Worm (Caenorhabditis elegans) whole organism, L2 larva: ENCODE measurements around the gene F14D7.18.

Experiments used
- C34F6.9 ChIP-seq: fragments of 150-350 bp; optimal IDR thresholded peaks from 2 replicates; lab custom pipeline; 2014; ENCODE audit warnings: missing biosample characterization, missing genetic modification characterization
- Y55F3AM.14 ChIP-seq: fragments of 200-800 bp; sonication (Bioruptor generic); optimal IDR thresholded peaks from 2 replicates; lab custom pipeline; 2018; ENCODE audit warnings: mild to moderate bottlenecking, missing genetic modification characterization, missing compliant biosample characterization
- ZK546.5 ChIP-seq: sonication (generic microtip); optimal IDR thresholded peaks from 2 replicates; lab custom pipeline; 2017; ENCODE audit warnings: missing biosample characterization, missing genetic modification characterization
- ceh-16 ChIP-seq: fragments of 150-350 bp; optimal IDR thresholded peaks from 2 replicates; lab custom pipeline; 2014; ENCODE audit warnings: missing biosample characterization, missing genetic modification characterization
- ceh-82 ChIP-seq: fragments of 150-350 bp; optimal IDR thresholded peaks from 2 replicates; lab custom pipeline; 2014; ENCODE audit warnings: missing biosample characterization, missing genetic modification characterization
- crh-2 ChIP-seq: sonication (generic microtip); optimal IDR thresholded peaks from 2 replicates; lab custom pipeline; 2017; ENCODE audit warnings: missing biosample characterization, missing genetic modification characterization
- dmd-4 ChIP-seq: sonication (generic microtip); optimal IDR thresholded peaks from 2 replicates; lab custom pipeline; 2017; ENCODE audit warnings: missing biosample characterization, missing genetic modification characterization
- egl-27 ChIP-seq: sonication (generic microtip); optimal IDR thresholded peaks from 3 replicates; lab custom pipeline; 2017; ENCODE audit warnings: missing biosample characterization, missing genetic modification reagents, missing genetic modification characterization
- elt-1 ChIP-seq: fragments of 150-350 bp; optimal IDR thresholded peaks from 2 replicates; lab custom pipeline; 2014; ENCODE audit warnings: missing biosample characterization, missing genetic modification characterization
- elt-3 ChIP-seq: sonication (generic microtip); optimal IDR thresholded peaks from 2 replicates; lab custom pipeline; 2017; ENCODE audit warnings: missing biosample characterization, missing genetic modification characterization
- fos-1 ChIP-seq: fragments of 150-350 bp; optimal IDR thresholded peaks from 2 replicates; lab custom pipeline; 2014; ENCODE audit warnings: missing biosample characterization, missing genetic modification characterization
- lin-39 ChIP-seq: fragments of 150-350 bp; optimal IDR thresholded peaks from 2 replicates; lab custom pipeline; 2014; ENCODE audit warnings: missing biosample characterization, missing genetic modification reagents, missing genetic modification characterization
- mab-5 ChIP-seq: fragments of 150-350 bp; optimal IDR thresholded peaks from 2 replicates; lab custom pipeline; 2014; ENCODE audit warnings: missing biosample characterization, missing genetic modification characterization
- mbf-1 ChIP-seq: sonication (generic microtip); optimal IDR thresholded peaks from 2 replicates; lab custom pipeline; 2017; ENCODE audit warnings: missing biosample characterization, missing genetic modification characterization
- mdl-1 ChIP-seq, 2 experiments: fragments of 150-350 bp in 1 of 2; sonication (generic microtip) in 1 of 2; optimal IDR thresholded peaks; 2 replicates each; lab custom pipeline; 2017; ENCODE audit warnings: missing biosample characterization in 2 of 2, missing genetic modification characterization in 2 of 2
- nhr-10 ChIP-seq: sonication (generic microtip); optimal IDR thresholded peaks from 2 replicates; lab custom pipeline; 2017; ENCODE audit warnings: missing biosample characterization, missing genetic modification characterization
- nhr-11 ChIP-seq: fragments of 150-350 bp; optimal IDR thresholded peaks from 2 replicates; lab custom pipeline; 2014; ENCODE audit warnings: missing biosample characterization, missing genetic modification characterization
- nhr-129 ChIP-seq: fragments of 150-350 bp; optimal IDR thresholded peaks from 2 replicates; lab custom pipeline; 2014; ENCODE audit warnings: missing biosample characterization, missing genetic modification characterization
- nhr-23 ChIP-seq: fragments of 150-350 bp; optimal IDR thresholded peaks from 2 replicates; lab custom pipeline; 2014; ENCODE audit warnings: missing biosample characterization, missing genetic modification reagents, missing genetic modification characterization
- nhr-237 ChIP-seq: fragments of 150-350 bp; optimal IDR thresholded peaks from 2 replicates; lab custom pipeline; 2014; ENCODE audit warnings: missing biosample characterization, missing genetic modification characterization
- nhr-25 ChIP-seq: fragments of 150-350 bp; sonication (generic microtip); optimal IDR thresholded peaks from 3 replicates; lab custom pipeline; 2014; ENCODE audit warnings: missing biosample characterization, missing genetic modification characterization
- nhr-6 ChIP-seq: fragments of 150-350 bp; optimal IDR thresholded peaks from 2 replicates; lab custom pipeline; 2014; ENCODE audit warnings: missing biosample characterization, missing genetic modification characterization
- nhr-77 ChIP-seq: fragments of 150-350 bp; optimal IDR thresholded peaks from 2 replicates; lab custom pipeline; 2014; ENCODE audit warnings: missing biosample characterization, missing genetic modification characterization
- sem-4 ChIP-seq: fragments of 150-350 bp; optimal IDR thresholded peaks from 2 replicates; lab custom pipeline; 2014; ENCODE audit warnings: missing biosample characterization, missing genetic modification reagents, missing genetic modification characterization
- sma-9 ChIP-seq, 2 experiments: fragments of 150-350 bp in 1 of 2; sonication (generic microtip) in 1 of 2; optimal IDR thresholded peaks; 2 replicates each; lab custom pipeline; 2014 to 2016; ENCODE audit warnings: missing genetic modification characterization in 2 of 2, mild to moderate bottlenecking in 1 of 2, missing biosample characterization in 1 of 2, missing compliant biosample characterization in 1 of 2, missing genetic modification reagents in 1 of 2, moderate library complexity in 1 of 2
- unc-39 ChIP-seq: fragments of 150-350 bp; optimal IDR thresholded peaks from 2 replicates; lab custom pipeline; 2014; ENCODE audit warnings: missing biosample characterization, missing genetic modification characterization
- unc-55 ChIP-seq: fragments of 150-350 bp; sonication (generic microtip); optimal IDR thresholded peaks from 3 replicates; lab custom pipeline; 2014; ENCODE audit warnings: missing biosample characterization, missing genetic modification reagents, missing genetic modification characterization
- unc-62 ChIP-seq: fragments of 150-350 bp; optimal IDR thresholded peaks from 2 replicates; lab custom pipeline; 2014; ENCODE audit warnings: missing biosample characterization, missing genetic modification reagents, missing genetic modification characterization
- zag-1 ChIP-seq: fragments of 150-350 bp; optimal IDR thresholded peaks from 2 replicates; lab custom pipeline; 2014; ENCODE audit warnings: missing biosample characterization, missing genetic modification characterization
- ztf-1 ChIP-seq: fragments of 200-800 bp; sonication (Bioruptor generic); conservative IDR thresholded peaks from 2 replicates; pipeline ENCODE4 v1.3.6; 2022; ENCODE audit warnings: missing genetic modification characterization, missing compliant biosample characterization
- ztf-11 ChIP-seq: sonication (generic microtip); optimal IDR thresholded peaks from 2 replicates; lab custom pipeline; 2017; ENCODE audit warnings: missing biosample characterization, missing genetic modification characterization

The F14D7.18 gene

ce11 chrV:14322743-14323142, 32.2 kb upstream of the F14D7.18 start, which contains the start of gene F47B8.3 (continued):
- TF ChIP-seq sma-9 (GFP tag; optimal IDR thresholded peaks at IDR 0.05; lab: Kevin White, UChicago), result peak; percentile 27
- no peak for TF ChIP-seq sma-9 (tag; optimal IDR thresholded peaks at IDR 0.05; lab: Kevin White, UChicago)

ce11 chrV:14320730-14321319, 30.3 kb upstream of the F14D7.18 start:
- no peak for TF ChIP-seq fos-1 (tag; lab: Kevin White, UChicago)
- TF ChIP-seq egl-27 (tag; lab: Kevin White, UChicago), result no peak
- TF ChIP-seq unc-55 (GFP tag; lab: Kevin White, UChicago), result no peak
- peak; percentile 11 for TF ChIP-seq Y55F3AM.14 (GFP tag; lab: Kevin White, UChicago)
- TF ChIP-seq ztf-11, result no peak

- no peak for TF ChIP-seq nhr-25 (tag; lab: Kevin White, UChicago)
- TF ChIP-seq sma-9 (GFP tag; optimal IDR thresholded peaks at IDR 0.05; lab: Kevin White, UChicago), result no peak
- TF ChIP-seq sma-9 (tag; optimal IDR thresholded peaks at IDR 0.05; lab: Kevin White, UChicago), result no peak
- no peak for TF ChIP-seq zag-1 (tag; lab: Kevin White, UChicago)
- no peak for TF ChIP-seq dmd-4 (tag; lab: Kevin White, UChicago)
These were observed 29.7 kb upstream of the F14D7.18 start, which contains the start of gene F47B8.14 for ce11 chrV:14320246-14320645. Gene F47B8.14, plus strand, starts transcription at chrV:14320546.

ce11 chrV:14319101-14319781, 28.7 kb upstream of the F14D7.18 start, which contains the start of gene F47B8.13:
Gene F47B8.13, minus strand, starts transcription at chrV:14319731.
- TF ChIP-seq nhr-6 (tag; lab: Kevin White, UChicago), result no peak
- no peak for TF ChIP-seq elt-1 (tag; lab: Kevin White, UChicago)
- no peak for TF ChIP-seq ztf-1 (GFP tag; lab: Robert Waterston, UW)
- no peak for TF ChIP-seq nhr-237 (tag; lab: Kevin White, UChicago)
- no peak for TF ChIP-seq unc-55 (GFP tag; lab: Kevin White, UChicago)
- no peak for TF ChIP-seq zag-1 (tag; lab: Kevin White, UChicago)
- no peak for TF ChIP-seq mbf-1 (tag; lab: Kevin White, UChicago)
- TF ChIP-seq nhr-77 (tag; lab: Kevin White, UChicago), result no peak
- no peak for TF ChIP-seq mab-5
- TF ChIP-seq ceh-82 (tag; lab: Kevin White, UChicago), result no peak
- TF ChIP-seq ZK546.5 (tag; lab: Kevin White, UChicago), result no peak
- TF ChIP-seq nhr-25 (tag; lab: Kevin White, UChicago), result no peak
- no peak for TF ChIP-seq unc-39 (tag; lab: Kevin White, UChicago)
- TF ChIP-seq C34F6.9 (tag; lab: Kevin White, UChicago), result no peak
- no peak for TF ChIP-seq ceh-16 (tag; lab: Kevin White, UChicago)
- TF ChIP-seq Y55F3AM.14 (GFP tag; lab: Kevin White, UChicago), result no peak
- TF ChIP-seq crh-2 (tag; lab: Kevin White, UChicago), result no peak
- no peak for TF ChIP-seq egl-27 (tag; lab: Kevin White, UChicago)
- TF ChIP-seq lin-39 (tag; lab: Kevin White, UChicago), result no peak

- TF ChIP-seq nhr-11 (tag; lab: Kevin White, UChicago), result no peak
- TF ChIP-seq nhr-6 (tag; lab: Kevin White, UChicago), result no peak
These were observed 27.1 kb upstream of the F14D7.18 start for ce11 chrV:14317621-14318020.

- TF ChIP-seq unc-55 (GFP tag; lab: Kevin White, UChicago) (peak; percentile 19), elt-3 (tag; lab: Kevin White, UChicago) (no peak), unc-39 (tag; lab: Kevin White, UChicago) (no peak), nhr-129 (peak; percentile 40), C34F6.9 (tag; lab: Kevin White, UChicago) (peak; percentile 7), mdl-1 (tag; optimal IDR thresholded peaks at IDR 0.05; lab: Kevin White, UChicago) (no peak)
These were observed 26.7 kb upstream of the F14D7.18 start for ce11 chrV:14317204-14317603.

ce11 chrV:14316525-14316924, 26.0 kb upstream of the F14D7.18 start, which contains the start of gene F47B8.2:
Gene F47B8.2, minus strand, starts transcription at chrV:14316625.
- TF ChIP-seq sem-4 (tag; lab: Kevin White, UChicago) (no peak), elt-3 (tag; lab: Kevin White, UChicago) (no peak), nhr-10 (no peak), lin-39 (tag; lab: Kevin White, UChicago) (no peak), unc-62 (GFP tag; lab: Kevin White, UChicago) (no peak), ztf-1 (GFP tag; lab: Robert Waterston, UW) (no peak), nhr-23 (tag; lab: Kevin White, UChicago) (no peak)
